Fruit fly (Drosophila melanogaster): Measurements from ENCODE around the gene Atg101.
A peak's percentile ranks its signal among the peaks of the same experiment; 100 is the strongest.

The Atg101 gene

dm6 chrX:18838929-18839576, 47.6 kb downstream of the Atg101 start (continued):
- TF ChIP-seq CG2678 (tag; optimal IDR thresholded peaks at IDR 0.05) = peak; percentile 12
- peak in 1 of 2 experiments; percentile 26 for TF ChIP-seq bsh (GFP tag; optimal IDR thresholded peaks at IDR 0.05)
- TF ChIP-seq gcm2 (GFP tag; optimal IDR thresholded peaks at IDR 0.05) = no peak
- TF ChIP-seq CG6813 (GFP tag; optimal IDR thresholded peaks at IDR 0.05) = peak; percentile 26
- TF ChIP-seq phol (tag; optimal IDR thresholded peaks at IDR 0.05) = peak; percentile 26
- peak; percentile 2 for TF ChIP-seq CG1529 (GFP tag; optimal IDR thresholded peaks at IDR 0.05)
- no peak for TF ChIP-seq CG2889 (GFP tag; IDR thresholded peaks at IDR 0.05)
- peak; percentile 35; the same call in 1 of the 3 replicates for TF ChIP-seq CG17361 (GFP tag; IDR thresholded peaks at IDR 0.05)
- peak; percentile 2 for TF ChIP-seq Blimp-1 (GFP tag; optimal IDR thresholded peaks at IDR 0.05)
- TF ChIP-seq Sox102F (GFP tag; optimal IDR thresholded peaks at IDR 0.05) = no peak
- TF ChIP-seq Ets65A (GFP tag) = peak; percentile 11
